Worm (Caenorhabditis elegans) whole organism, L4 larva: ENCODE data around the gene Y22D7AR.6.
A peak's percentile ranks its signal among the peaks of the same experiment; 100 is the strongest.

ENCODE experiments used
- F37D6.2 ChIP-seq: sonication (generic microtip); optimal IDR thresholded peaks from 2 replicates; lab custom pipeline; 2016; ENCODE audit warnings: mild to moderate bottlenecking, missing genetic modification characterization, missing compliant biosample characterization
- R02D3.7 ChIP-seq: fragments of 150-350 bp; sonication (generic microtip); optimal IDR thresholded peaks from 3 replicates; lab custom pipeline; 2014; ENCODE audit warnings: missing biosample characterization, missing genetic modification characterization
- T20F7.1 ChIP-seq: fragments of 200-800 bp; sonication (Bioruptor generic); optimal IDR thresholded peaks from 2 replicates; lab custom pipeline; 2018; ENCODE audit warnings: mild to moderate bottlenecking, missing genetic modification characterization, missing compliant biosample characterization
- T26A8.4 ChIP-seq: fragments of 200-800 bp; sonication (Bioruptor generic); IDR thresholded peaks from 2 replicates; pipeline ENCODE4 v1.3.6; 2022; ENCODE audit warnings: missing genetic modification characterization, missing compliant biosample characterization
- Y75B8A.6 ChIP-seq: fragments of 200-800 bp; sonication (Bioruptor generic); IDR thresholded peaks from 2 replicates; pipeline ENCODE4 v1.3.6; 2022; ENCODE audit warnings: missing genetic modification reagents, missing genetic modification characterization, missing compliant biosample characterization
- aha-1 ChIP-seq: fragments of 150-350 bp; peaks from one replicate; lab custom pipeline; 2014; ENCODE audit warnings: missing biosample characterization, missing genetic modification characterization
- aly-2 ChIP-seq: sonication (generic microtip); optimal IDR thresholded peaks from 2 replicates; lab custom pipeline; 2018; ENCODE audit warnings: missing biosample characterization, missing genetic modification characterization
- ama-1 ChIP-seq: fragments of 150-350 bp; optimal IDR thresholded peaks from 2 replicates; lab custom pipeline; 2014; ENCODE audit warnings: inconsistent platforms, mixed read lengths
- ceh-28 ChIP-seq: fragments of 150-350 bp; optimal IDR thresholded peaks from 2 replicates; lab custom pipeline; 2014; ENCODE audit warnings: missing biosample characterization, missing genetic modification reagents, missing genetic modification characterization
- ceh-44 ChIP-seq: fragments of 200-800 bp; sonication (Bioruptor generic); IDR thresholded peaks from 2 replicates; pipeline ENCODE4 v1.3.6; 2022; ENCODE audit warnings: missing genetic modification reagents, missing genetic modification characterization, missing compliant biosample characterization
- cey-2 ChIP-seq: sonication (generic microtip); optimal IDR thresholded peaks from 3 replicates; lab custom pipeline; 2017; ENCODE audit warnings: missing genetic modification characterization, mild to moderate bottlenecking, missing compliant biosample characterization, antibody characterized with exemption, borderline replicate concordance; ENCODE audit not compliant: insufficient read depth
- daf-16 ChIP-seq, 3 experiments: sonication (generic microtip); optimal IDR thresholded peaks; 2 replicates each; lab custom pipeline; 2016 to 2017; ENCODE audit warnings: missing genetic modification characterization in 3 of 3, missing genetic modification reagents in 3 of 3, mild to moderate bottlenecking in 2 of 3, missing compliant biosample characterization in 2 of 3, missing biosample characterization in 1 of 3, moderate library complexity in 1 of 3
- dmd-9 ChIP-seq: fragments of 200-800 bp; sonication (Bioruptor generic); IDR thresholded peaks from 2 replicates; pipeline ENCODE4 v1.3.6; 2022; ENCODE audit warnings: missing genetic modification reagents, missing genetic modification characterization, missing compliant biosample characterization
- dve-1 ChIP-seq: sonication (generic microtip); optimal IDR thresholded peaks from 2 replicates; lab custom pipeline; 2017; ENCODE audit warnings: antibody characterized with exemption, mild to moderate bottlenecking, missing genetic modification characterization, missing compliant biosample characterization; ENCODE audit not compliant: insufficient read depth
- egl-27 ChIP-seq: sonication (generic microtip); optimal IDR thresholded peaks from 3 replicates; lab custom pipeline; 2017; ENCODE audit warnings: missing biosample characterization, missing genetic modification reagents, missing genetic modification characterization
- egl-43 ChIP-seq: fragments of 200-800 bp; sonication (Bioruptor generic); IDR thresholded peaks from 2 replicates; pipeline ENCODE4 v1.3.6; 2022; ENCODE audit warnings: missing genetic modification reagents, missing genetic modification characterization, missing compliant biosample characterization
- fkh-10 ChIP-seq: fragments of 150-350 bp; optimal IDR thresholded peaks from 2 replicates; lab custom pipeline; 2014; ENCODE audit warnings: missing biosample characterization, missing genetic modification reagents, missing genetic modification characterization
- fos-1 ChIP-seq: fragments of 150-350 bp; optimal IDR thresholded peaks from 2 replicates; lab custom pipeline; 2014; ENCODE audit warnings: missing biosample characterization, missing genetic modification characterization
- gei-8 ChIP-seq: fragments of 200-800 bp; sonication (Bioruptor generic); optimal IDR thresholded peaks from 2 replicates; lab custom pipeline; 2018; ENCODE audit warnings: mild to moderate bottlenecking, missing genetic modification characterization, missing compliant biosample characterization
- hlh-30 ChIP-seq: sonication (generic microtip); optimal IDR thresholded peaks from 2 replicates; lab custom pipeline; 2017; ENCODE audit warnings: antibody characterized with exemption, mild to moderate bottlenecking, missing genetic modification characterization, missing compliant biosample characterization; ENCODE audit not compliant: insufficient read depth
- lin-29 ChIP-seq: fragments of 200-800 bp; sonication (Bioruptor generic); IDR thresholded peaks from 2 replicates; pipeline ENCODE4 v1.3.6; 2022; ENCODE audit warnings: missing genetic modification reagents, missing genetic modification characterization, missing compliant biosample characterization
- lin-38 ChIP-seq: fragments of 200-800 bp; sonication (Bioruptor generic); IDR thresholded peaks from 2 replicates; pipeline ENCODE4 v1.3.6; 2022; ENCODE audit warnings: missing genetic modification reagents, missing genetic modification characterization, missing compliant biosample characterization
- mdt-29 ChIP-seq: fragments of 200-800 bp; sonication (Bioruptor generic); IDR thresholded peaks from 2 replicates; pipeline ENCODE4 v1.3.6; 2022; ENCODE audit warnings: missing genetic modification reagents, missing genetic modification characterization, missing compliant biosample characterization
- mxl-3 ChIP-seq: fragments of 200-800 bp; sonication (Bioruptor generic); optimal IDR thresholded peaks from 2 replicates; lab custom pipeline; 2018; ENCODE audit warnings: mild to moderate bottlenecking, missing genetic modification characterization, missing compliant biosample characterization
- nhr-10 ChIP-seq: fragments of 150-350 bp; optimal IDR thresholded peaks from 2 replicates; lab custom pipeline; 2014; ENCODE audit warnings: missing biosample characterization, missing genetic modification characterization
- nhr-237 ChIP-seq: sonication (generic microtip); optimal IDR thresholded peaks from 2 replicates; lab custom pipeline; 2017; ENCODE audit warnings: missing biosample characterization, missing genetic modification characterization
- nhr-41 ChIP-seq: fragments of 200-800 bp; sonication (Bioruptor generic); IDR thresholded peaks from 2 replicates; pipeline ENCODE4 v1.3.6; 2022; ENCODE audit warnings: missing genetic modification reagents, missing genetic modification characterization, missing compliant biosample characterization
- nhr-42 ChIP-seq: fragments of 200-800 bp; sonication (Bioruptor generic); IDR thresholded peaks from 2 replicates; pipeline ENCODE4 v1.3.6; 2022; ENCODE audit warnings: missing genetic modification characterization, missing compliant biosample characterization
- nhr-48 ChIP-seq: sonication (generic microtip); optimal IDR thresholded peaks from 2 replicates; lab custom pipeline; 2016; ENCODE audit warnings: mild to moderate bottlenecking, missing genetic modification characterization, missing compliant biosample characterization
- nhr-6 ChIP-seq: fragments of 150-350 bp; optimal IDR thresholded peaks from 2 replicates; lab custom pipeline; 2014; ENCODE audit warnings: missing biosample characterization, missing genetic modification characterization
- nhr-77 ChIP-seq: fragments of 150-350 bp; optimal IDR thresholded peaks from 2 replicates; lab custom pipeline; 2014; ENCODE audit warnings: missing biosample characterization, missing genetic modification characterization
- rbr-2 ChIP-seq: sonication (generic microtip); optimal IDR thresholded peaks from 2 replicates; lab custom pipeline; 2016; ENCODE audit warnings: missing genotype, missing genetic modification characterization, missing compliant biosample characterization
- sdz-12 ChIP-seq: fragments of 200-800 bp; sonication (Bioruptor generic); optimal IDR thresholded peaks from 2 replicates; lab custom pipeline; 2018; ENCODE audit warnings: mild to moderate bottlenecking, missing genetic modification characterization, missing compliant biosample characterization
- set-16 ChIP-seq: fragments of 200-800 bp; sonication (Bioruptor generic); IDR thresholded peaks from 2 replicates; pipeline ENCODE4 v1.3.6; 2022; ENCODE audit warnings: missing genetic modification reagents, missing genetic modification characterization, missing compliant biosample characterization
- tra-1 ChIP-seq: fragments of 200-800 bp; sonication (Bioruptor generic); IDR thresholded peaks from 2 replicates; pipeline ENCODE4 v1.3.6; 2022; ENCODE audit warnings: missing genetic modification reagents, missing genetic modification characterization, missing compliant biosample characterization
- unc-130 ChIP-seq: sonication (generic microtip); optimal IDR thresholded peaks from 2 replicates; lab custom pipeline; 2016; ENCODE audit warnings: missing genetic modification reagents, missing genetic modification characterization, missing compliant biosample characterization
- unc-62 ChIP-seq, 3 experiments: fragments of 150-350 bp in 1 of 3; sonication (generic microtip); optimal IDR thresholded peaks in 2 of 3; peaks in 1 of 3; 1 replicate in 1 of 3; 2 replicates in 2 of 3; lab custom pipeline; 2014 to 2017; ENCODE audit warnings: missing biosample characterization in 3 of 3, missing genetic modification characterization in 3 of 3, missing genetic modification reagents in 3 of 3, missing genotype in 1 of 3
- vab-7 ChIP-seq: fragments of 200-800 bp; sonication (Bioruptor generic); IDR thresholded peaks from 2 replicates; pipeline ENCODE4 v1.3.6; 2022; ENCODE audit warnings: missing genetic modification reagents, missing genetic modification characterization, missing compliant biosample characterization
- zag-1 ChIP-seq: fragments of 150-350 bp; optimal IDR thresholded peaks from 2 replicates; lab custom pipeline; 2014; ENCODE audit warnings: missing biosample characterization, missing genetic modification characterization

The Y22D7AR.6 gene

DNA sequence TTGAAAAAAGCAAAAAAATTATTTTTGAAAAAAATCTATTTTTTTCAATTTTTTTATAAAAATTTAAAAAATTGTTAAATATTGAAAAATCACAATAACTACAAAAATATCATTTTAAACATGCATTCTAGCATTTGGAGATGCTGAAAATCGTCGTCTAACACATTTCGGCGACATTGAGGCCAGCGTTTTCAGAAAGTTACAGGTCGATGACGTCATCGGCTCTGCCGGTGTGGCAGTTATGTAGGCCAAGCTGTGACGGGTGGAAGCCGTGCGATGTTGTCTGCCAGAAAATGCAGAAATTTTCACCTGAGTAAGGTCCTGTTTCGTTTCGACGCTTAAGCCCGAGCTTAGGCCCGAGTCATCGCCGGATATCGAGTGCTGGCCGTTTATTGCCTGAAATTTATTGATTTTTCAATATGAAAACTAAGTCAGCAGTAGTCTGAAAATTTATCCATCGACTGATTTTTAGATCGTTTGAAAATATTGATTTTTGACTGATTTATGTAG is 10.7 kb downstream of the Y22D7AR.6 start, which contains the start of gene Y22D7AR.3:
Gene Y22D7AR.3, minus strand, starts transcription at position 51 of the 510 bp plus-strand sequence.
- TF ChIP-seq unc-62 (GFP tag; optimal IDR thresholded peaks at IDR 0.05 in 1 of 2; lab: Kevin White, UChicago) (peak in 1 of 2 experiments; percentile 95), unc-62 (tag; optimal IDR thresholded peaks at IDR 0.05; lab: Kevin White, UChicago) (no peak), fos-1 (tag; lab: Kevin White, UChicago) (no peak), ama-1 (lab: Kevin White, UChicago) (no peak), tra-1 (GFP tag; lab: Robert Waterston, UW) (no peak), egl-43 (GFP tag; lab: Robert Waterston, UW) (0 out of 2 replicates have a peak, but pooled peaks have one; percentile 9), F37D6.2 (tag; lab: Kevin White, UChicago) (no peak), nhr-42 (GFP tag; lab: Robert Waterston, UW) (no peak), nhr-237 (tag; lab: Kevin White, UChicago) (no peak)

DNA sequence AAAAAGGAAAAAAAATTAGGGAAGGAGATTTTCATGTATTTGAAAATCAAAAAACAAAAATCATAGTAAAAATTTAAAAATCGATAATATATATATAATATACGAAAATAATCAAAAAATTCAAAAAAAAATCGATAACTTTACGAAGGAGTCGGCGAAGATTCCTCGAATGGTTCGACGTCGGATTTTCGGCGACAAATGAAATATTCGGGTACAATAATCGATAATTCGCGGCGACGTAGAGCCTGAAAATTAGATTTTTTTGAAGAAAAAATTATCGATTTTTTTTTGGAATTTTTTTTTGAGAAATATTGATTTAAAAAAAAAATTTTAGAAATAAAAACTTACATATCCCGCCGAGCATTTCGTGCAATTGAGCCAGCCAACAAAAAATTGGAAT is 11.1 kb downstream of the Y22D7AR.6 start:
- TF ChIP-seq T20F7.1 (GFP tag; lab: Kevin White, UChicago) (no peak), nhr-6 (tag; lab: Kevin White, UChicago) (no peak), Y75B8A.6 (GFP tag; lab: Robert Waterston, UW) (no peak), ceh-28 (tag; lab: Kevin White, UChicago) (peak; percentile 75), dmd-9 (GFP tag; lab: Robert Waterston, UW) (no peak)

DNA sequence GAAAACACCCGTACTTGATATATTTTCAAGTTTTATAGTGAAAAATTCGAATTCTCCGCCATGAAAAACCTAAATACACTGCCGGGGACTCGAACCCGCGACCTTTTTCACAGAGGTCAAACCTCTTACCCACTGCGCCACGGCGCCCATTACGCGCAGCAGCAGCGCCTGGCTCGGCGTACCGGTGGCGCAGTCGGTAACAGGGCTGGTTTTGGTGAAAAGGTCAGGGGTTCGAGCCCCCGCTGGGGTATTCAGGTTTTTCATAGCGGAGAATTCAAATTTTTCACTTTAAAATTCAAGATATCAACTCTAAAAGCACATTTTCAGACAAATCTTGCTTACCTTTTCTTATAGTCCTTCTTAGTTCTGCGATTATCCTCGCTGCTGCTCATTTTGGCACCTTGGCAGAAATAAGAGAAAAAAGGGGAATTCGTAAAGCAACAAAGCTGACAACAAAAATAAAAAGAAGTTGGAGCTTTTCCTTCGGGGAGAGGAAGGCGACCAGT is 11.7 kb downstream of the Y22D7AR.6 start, which contains the start of gene Y22D7AL.16:
Gene Y22D7AL.16, minus strand, starts transcription at position 456 of the 506 bp plus-strand sequence.
- TF ChIP-seq hlh-30 (tag; lab: Kevin White, UChicago) = no peak
- no peak for TF ChIP-seq unc-130
- no peak for TF ChIP-seq aly-2 (tag; lab: Kevin White, UChicago)
- TF ChIP-seq aha-1 = no peak
- 0 out of 2 replicates have a peak, but pooled peaks have one; percentile 50 for TF ChIP-seq egl-43 (GFP tag; lab: Robert Waterston, UW)
- TF ChIP-seq daf-16 (GFP tag; optimal IDR thresholded peaks at IDR 0.05; lab: Kevin White, UChicago) = no peak
- no peak for TF ChIP-seq daf-16 (tag; optimal IDR thresholded peaks at IDR 0.05; lab: Kevin White, UChicago)
- TF ChIP-seq set-16 = peak; percentile 86
- TF ChIP-seq mdt-29 = no peak
- peak; percentile 53; the same call in 1 of the 2 replicates for TF ChIP-seq vab-7
- no peak for TF ChIP-seq F37D6.2 (tag; lab: Kevin White, UChicago)

DNA sequence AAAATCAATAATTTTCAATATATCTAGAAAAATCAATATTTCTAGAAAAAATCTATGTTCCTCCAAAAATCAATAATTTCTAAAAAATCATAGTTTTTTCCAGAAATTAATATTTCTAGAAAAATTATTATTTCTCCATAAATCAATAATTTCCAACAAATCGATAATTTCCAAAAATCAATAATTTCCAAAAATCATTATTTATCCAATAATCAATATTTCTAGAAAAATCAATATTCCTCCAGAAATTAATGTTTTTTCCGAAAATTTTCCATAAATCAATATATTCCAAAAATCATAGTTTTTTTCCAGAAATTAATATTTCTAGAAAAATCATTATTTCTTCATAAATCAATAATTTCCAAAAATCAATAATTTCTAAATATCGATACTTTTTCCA is 13.5 kb downstream of the Y22D7AR.6 start:
- no peak for TF ChIP-seq nhr-42 (GFP tag; lab: Robert Waterston, UW)
- no peak for TF ChIP-seq lin-29
- TF ChIP-seq ceh-28 (tag; lab: Kevin White, UChicago) = peak; percentile 94
- TF ChIP-seq, all 104 proteins: peak for 1

DNA sequence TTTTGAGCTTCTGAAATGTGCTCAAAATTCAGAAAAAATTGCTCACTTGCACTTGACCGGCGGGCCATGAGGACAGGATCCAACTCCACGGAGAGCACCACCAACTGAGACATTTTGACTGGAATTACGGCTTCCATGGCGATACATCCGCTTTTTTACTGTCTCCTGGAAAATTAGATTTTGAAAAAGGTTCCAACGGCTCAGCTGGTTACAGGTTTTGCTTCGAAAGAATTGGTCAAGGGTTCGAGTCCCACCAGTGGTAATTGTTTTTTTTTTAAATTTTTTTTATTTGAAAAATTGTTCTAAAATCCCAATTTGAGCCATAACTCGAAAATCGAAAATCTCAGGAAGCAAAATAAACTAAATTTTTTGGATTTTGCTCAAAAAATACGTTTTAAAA is 14.1 kb downstream of the Y22D7AR.6 start:
- TF ChIP-seq zag-1 (tag; lab: Kevin White, UChicago) = no peak
- TF ChIP-seq nhr-10 (tag; lab: Kevin White, UChicago) = no peak
- TF ChIP-seq T20F7.1 (GFP tag; lab: Kevin White, UChicago) = no peak
- peak; percentile 1 for TF ChIP-seq aha-1
- TF ChIP-seq ceh-44 (GFP tag; lab: Robert Waterston, UW) = no peak
- no peak for TF ChIP-seq aly-2 (tag; lab: Kevin White, UChicago)
- TF ChIP-seq rbr-2 (tag; lab: Kevin White, UChicago) = no peak

DNA sequence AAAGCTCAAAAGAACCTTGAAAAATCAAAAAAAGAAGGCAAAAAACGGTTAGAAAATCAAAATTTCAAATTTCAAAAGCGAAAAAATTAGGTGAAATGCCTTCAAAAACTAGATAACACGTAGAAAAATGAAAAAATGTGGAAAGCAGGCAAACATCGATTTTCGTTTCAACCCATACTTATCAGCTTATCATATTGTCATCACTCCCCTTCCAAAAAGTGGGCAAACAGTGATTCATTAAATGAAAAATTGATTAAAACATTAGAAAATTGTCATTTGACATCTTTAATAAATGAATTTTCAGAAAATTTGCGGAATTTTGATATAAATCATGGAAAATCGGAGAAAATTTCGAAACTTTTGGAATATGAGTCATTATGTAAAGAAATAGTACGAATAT is 15.5 kb downstream of the Y22D7AR.6 start:
- TF ChIP-seq nhr-41 (GFP tag; lab: Robert Waterston, UW) = no peak
- TF ChIP-seq sdz-12 (GFP tag; lab: Kevin White, UChicago) = no peak
- TF ChIP-seq nhr-77 (tag; lab: Kevin White, UChicago) = no peak
- TF ChIP-seq lin-38 (GFP tag; lab: Robert Waterston, UW) = no peak
- TF ChIP-seq set-16 = no peak
- TF ChIP-seq nhr-48 (tag; lab: Kevin White, UChicago) = no peak
- TF ChIP-seq fkh-10 = no peak
- TF ChIP-seq T26A8.4 (GFP tag; lab: Robert Waterston, UW) = no peak
- no peak for TF ChIP-seq ceh-44 (GFP tag; lab: Robert Waterston, UW)
- TF ChIP-seq R02D3.7 (tag; lab: Kevin White, UChicago) = no peak
- peak; percentile 0 for TF ChIP-seq dve-1
- no peak for TF ChIP-seq dmd-9 (GFP tag; lab: Robert Waterston, UW)
- no peak for TF ChIP-seq egl-27
- no peak for TF ChIP-seq daf-16 (GFP tag; optimal IDR thresholded peaks at IDR 0.05; lab: Kevin White, UChicago)
- peak; percentile 38 for TF ChIP-seq daf-16 (tag; optimal IDR thresholded peaks at IDR 0.05; lab: Kevin White, UChicago)
- TF ChIP-seq gei-8 = no peak
- no peak for TF ChIP-seq mxl-3 (GFP tag; lab: Kevin White, UChicago)
- no peak for TF ChIP-seq cey-2 (tag; lab: Kevin White, UChicago)
